Worm (Caenorhabditis elegans) whole organism, L3 larva: ENCODE data around the gene W09C2.10.

Source experiments
- ZK546.5 ChIP-seq: sonication (generic microtip); optimal IDR thresholded peaks from 2 replicates; lab custom pipeline; 2017; ENCODE audit warnings: missing biosample characterization, missing genetic modification characterization
- egl-27 ChIP-seq: sonication (generic microtip); optimal IDR thresholded peaks from 4 replicates; lab custom pipeline; 2017; ENCODE audit warnings: missing biosample characterization, missing genetic modification reagents, missing genetic modification characterization
- elt-1 ChIP-seq: fragments of 150-350 bp; optimal IDR thresholded peaks from 2 replicates; lab custom pipeline; 2014; ENCODE audit warnings: missing biosample characterization, missing genetic modification characterization
- lin-39 ChIP-seq: fragments of 150-350 bp; optimal IDR thresholded peaks from 2 replicates; lab custom pipeline; 2018; ENCODE audit warnings: missing biosample characterization, missing genetic modification reagents, missing genetic modification characterization
- nfya-1 ChIP-seq: sonication (generic microtip); optimal IDR thresholded peaks from 2 replicates; lab custom pipeline; 2017; ENCODE audit warnings: missing genetic modification characterization, mild to moderate bottlenecking, missing compliant biosample characterization, antibody characterized with exemption, moderate library complexity; ENCODE audit not compliant: insufficient read depth
- nhr-12 ChIP-seq: fragments of 150-350 bp; optimal IDR thresholded peaks from 2 replicates; lab custom pipeline; 2014; ENCODE audit warnings: missing biosample characterization, missing genetic modification characterization
- nhr-237 ChIP-seq: fragments of 150-350 bp; optimal IDR thresholded peaks from 2 replicates; lab custom pipeline; 2014; ENCODE audit warnings: missing biosample characterization, missing genetic modification characterization
- nhr-76 ChIP-seq: fragments of 150-350 bp; sonication (generic microtip); optimal IDR thresholded peaks from 5 replicates; lab custom pipeline; 2014; ENCODE audit warnings: missing biosample characterization, missing genetic modification characterization
- pha-4 ChIP-seq: fragments of 150-350 bp; optimal IDR thresholded peaks from 2 replicates; lab custom pipeline; 2014; ENCODE audit warnings: missing biosample characterization, missing genetic modification reagents, missing genetic modification characterization
- pqm-1 ChIP-seq: fragments of 150-350 bp; optimal IDR thresholded peaks from 2 replicates; lab custom pipeline; 2017; ENCODE audit warnings: missing biosample characterization, missing genetic modification characterization, inconsistent platforms
- unc-39 ChIP-seq: sonication (generic microtip); optimal IDR thresholded peaks from 4 replicates; lab custom pipeline; 2017; ENCODE audit warnings: missing biosample characterization, missing genetic modification characterization
- zag-1 ChIP-seq: fragments of 150-350 bp; optimal IDR thresholded peaks from 2 replicates; lab custom pipeline; 2014; ENCODE audit warnings: missing biosample characterization, missing genetic modification characterization
- ztf-11 ChIP-seq: fragments of 150-350 bp; optimal IDR thresholded peaks from 2 replicates; lab custom pipeline; 2014; ENCODE audit warnings: missing biosample characterization, missing genetic modification characterization

DNA sequence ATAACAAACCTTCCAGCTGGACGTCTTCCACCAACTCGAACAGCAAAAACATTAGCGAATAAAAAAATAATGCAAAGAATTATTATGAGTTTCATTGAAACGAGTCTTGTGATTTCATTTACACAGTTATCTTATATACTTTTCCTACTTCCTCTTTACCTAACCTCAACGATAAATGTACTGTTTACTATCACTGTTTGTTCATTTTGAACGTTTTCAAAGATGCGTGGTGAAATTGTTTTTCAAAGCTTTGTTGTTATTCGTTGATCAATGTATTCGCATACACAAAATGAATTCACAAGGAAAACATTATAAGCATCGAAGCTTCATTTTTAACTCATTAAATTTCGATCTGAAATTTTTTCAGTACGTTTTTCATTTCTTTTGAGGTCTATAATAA is 2.6 kb downstream of the W09C2.10 start, which contains the start of gene W09C2.7:
- no peak for TF ChIP-seq lin-39 (tag; lab: Kevin White, UChicago)
- TF ChIP-seq ztf-11 (tag; lab: Kevin White, UChicago), result no peak
- TF ChIP-seq pha-4 (tag; lab: Kevin White, UChicago), result no peak
- TF ChIP-seq ZK546.5 (tag; lab: Kevin White, UChicago), result no peak
- no peak for TF ChIP-seq nhr-12 (tag; lab: Kevin White, UChicago)
- no peak for TF ChIP-seq nhr-76
- no peak for TF ChIP-seq unc-39
- no peak for TF ChIP-seq nhr-237 (tag; lab: Kevin White, UChicago)
- TF ChIP-seq pqm-1 (tag; lab: Kevin White, UChicago), result no peak
- TF ChIP-seq nfya-1 (tag; lab: Kevin White, UChicago), result no peak
- no peak for TF ChIP-seq zag-1 (tag; lab: Kevin White, UChicago)
- no peak for TF ChIP-seq egl-27 (tag; lab: Kevin White, UChicago)
- no peak for TF ChIP-seq elt-1 (tag; lab: Kevin White, UChicago)
